Fruit fly (Drosophila melanogaster) whole organism, prepupa: ENCODE measurements around the gene Or65c.

Experiments used
- CG10631 ChIP-seq: fragments of 200-800 bp; sonication (Bioruptor generic); optimal IDR thresholded peaks from 2 replicates; lab custom pipeline; 2016; ENCODE audit warnings: missing biosample characterization, missing genetic modification characterization
- CG10669 ChIP-seq: fragments of 200-800 bp; sonication (Bioruptor generic); optimal IDR thresholded peaks from 3 replicates; lab custom pipeline; 2018; ENCODE audit warnings: missing biosample characterization, mild to moderate bottlenecking, missing genetic modification characterization, moderate library complexity
- CG11294 ChIP-seq: fragments of 200-800 bp; sonication (Bioruptor generic); IDR thresholded peaks from 2 replicates; pipeline ENCODE4 v1.3.6; 2022; ENCODE audit warnings: missing biosample characterization, missing genetic modification characterization
- CG11762 ChIP-seq: fragments of 200-800 bp; sonication (Bioruptor generic); optimal IDR thresholded peaks from 3 replicates; lab custom pipeline; 2016; ENCODE audit warnings: missing biosample characterization, missing genetic modification characterization; ENCODE audit not compliant: insufficient read depth
- CG15336 ChIP-seq: fragments of 200-800 bp; sonication (Bioruptor generic); IDR thresholded peaks from 2 replicates; pipeline ENCODE4 v1.3.6; 2022; ENCODE audit warnings: missing biosample characterization, missing genetic modification characterization
- CG16779 ChIP-seq: fragments of 200-800 bp; sonication (Bioruptor generic); optimal IDR thresholded peaks from 3 replicates; lab custom pipeline; 2017; ENCODE audit warnings: missing biosample characterization, mild to moderate bottlenecking, missing genetic modification characterization
- CG3032 ChIP-seq: fragments of 200-800 bp; optimal IDR thresholded peaks from 2 replicates; lab custom pipeline; 2019; ENCODE audit warnings: missing biosample characterization, mild to moderate bottlenecking, missing genetic modification characterization, moderate library complexity
- CG32006 ChIP-seq: fragments of 200-800 bp; sonication (Bioruptor generic); optimal IDR thresholded peaks from 3 replicates; lab custom pipeline; 2017; ENCODE audit warnings: missing biosample characterization, mild to moderate bottlenecking, missing genetic modification characterization
- CG3919 ChIP-seq: fragments of 200-800 bp; sonication (Bioruptor generic); optimal IDR thresholded peaks from 3 replicates; lab custom pipeline; 2016; ENCODE audit warnings: missing biosample characterization, missing genetic modification characterization
- CG4318 ChIP-seq: fragments of 200-800 bp; sonication (Bioruptor generic); optimal IDR thresholded peaks from 3 replicates; lab custom pipeline; 2017; ENCODE audit warnings: missing biosample characterization, mild to moderate bottlenecking, missing genetic modification characterization
- CG6163 ChIP-seq: fragments of 200-800 bp; sonication (Bioruptor generic); IDR thresholded peaks from 3 replicates; pipeline ENCODE4 v1.3.6; 2022; ENCODE audit warnings: missing biosample characterization, missing genetic modification characterization
- CG6276 ChIP-seq: fragments of 200-800 bp; sonication (Bioruptor generic); optimal IDR thresholded peaks from 2 replicates; lab custom pipeline; 2017; ENCODE audit warnings: missing biosample characterization, mild to moderate bottlenecking, missing genetic modification characterization
- CG6808 ChIP-seq: fragments of 200-800 bp; sonication (Bioruptor generic); optimal IDR thresholded peaks from 3 replicates; lab custom pipeline; 2017; ENCODE audit warnings: missing biosample characterization, missing genetic modification characterization, mild to moderate bottlenecking, moderate library complexity, missing genetic modification reagents
- CG7368 ChIP-seq: fragments of 200-800 bp; sonication (Bioruptor generic); optimal IDR thresholded peaks from 3 replicates; lab custom pipeline; 2016; ENCODE audit warnings: missing biosample characterization, missing genetic modification characterization
- CG8119 ChIP-seq: fragments of 200-800 bp; sonication (Bioruptor generic); IDR thresholded peaks from 3 replicates; pipeline ENCODE4 v1.3.6; 2022; ENCODE audit warnings: missing biosample characterization, missing genetic modification characterization
- Eip75B ChIP-seq: fragments of 200-800 bp; sonication (Bioruptor generic); optimal IDR thresholded peaks from 3 replicates; lab custom pipeline; 2016; ENCODE audit warnings: missing biosample characterization, missing genetic modification characterization
- Eip78C ChIP-seq: fragments of 200-800 bp; sonication (Bioruptor generic); peaks from one replicate; lab custom pipeline; 2016; ENCODE audit warnings: missing biosample characterization, missing genetic modification characterization
- Ets96B ChIP-seq: fragments of 200-800 bp; optimal IDR thresholded peaks from 2 replicates; lab custom pipeline; 2019; ENCODE audit warnings: missing biosample characterization, mild to moderate bottlenecking, missing genetic modification characterization, moderate library complexity
- Gug ChIP-seq: fragments of 200-800 bp; sonication (Bioruptor generic); IDR thresholded peaks from 2 replicates; pipeline ENCODE4 v1.3.6; 2022; ENCODE audit warnings: missing biosample characterization, missing genetic modification characterization
- Hr38 ChIP-seq: sonication (Bioruptor generic); optimal IDR thresholded peaks from 2 replicates; lab custom pipeline; 2016; ENCODE audit warnings: missing biosample characterization, missing genetic modification characterization
- Hr39 ChIP-seq: fragments of 200-800 bp; sonication (Bioruptor generic); optimal IDR thresholded peaks from 2 replicates; lab custom pipeline; 2016; ENCODE audit warnings: missing biosample characterization, missing genetic modification characterization
- Hr4 ChIP-seq: fragments of 200-800 bp; sonication (Bioruptor generic); optimal IDR thresholded peaks from 3 replicates; lab custom pipeline; 2016; ENCODE audit warnings: missing biosample characterization, missing genetic modification characterization
- Lpt ChIP-seq: fragments of 200-800 bp; sonication (Bioruptor generic); optimal IDR thresholded peaks from 3 replicates; lab custom pipeline; 2016; ENCODE audit warnings: missing biosample characterization, missing genetic modification characterization
- OdsH ChIP-seq: fragments of 200-800 bp; sonication (Bioruptor generic); optimal IDR thresholded peaks from 3 replicates; lab custom pipeline; 2016; ENCODE audit warnings: missing biosample characterization, missing genetic modification characterization
- Sox15 ChIP-seq: fragments of 200-800 bp; sonication (Bioruptor generic); optimal IDR thresholded peaks from 3 replicates; lab custom pipeline; 2016; ENCODE audit warnings: missing biosample characterization, missing genetic modification characterization
- achi ChIP-seq: fragments of 200-800 bp; sonication (Bioruptor generic); optimal IDR thresholded peaks from 3 replicates; lab custom pipeline; 2016; ENCODE audit warnings: missing biosample characterization, missing genetic modification characterization
- acj6 ChIP-seq: fragments of 200-800 bp; sonication (Bioruptor generic); optimal IDR thresholded peaks from 3 replicates; lab custom pipeline; 2016; ENCODE audit warnings: missing biosample characterization, missing genetic modification characterization
- cyc ChIP-seq: fragments of 200-800 bp; sonication (Bioruptor generic); optimal IDR thresholded peaks from 3 replicates; lab custom pipeline; 2016; ENCODE audit warnings: missing biosample characterization, missing genetic modification characterization
- dac ChIP-seq: fragments of 200-800 bp; sonication (Bioruptor generic); optimal IDR thresholded peaks from 2 replicates; lab custom pipeline; 2017; ENCODE audit warnings: missing biosample characterization, mild to moderate bottlenecking, missing genetic modification characterization
- eg ChIP-seq: fragments of 200-800 bp; sonication (Bioruptor generic); IDR thresholded peaks from 3 replicates; pipeline ENCODE4 v1.3.6; 2022; ENCODE audit warnings: missing biosample characterization, missing genetic modification characterization
- esn ChIP-seq: fragments of 200-800 bp; sonication (Bioruptor generic); optimal IDR thresholded peaks from 2 replicates; lab custom pipeline; 2016; ENCODE audit warnings: missing biosample characterization, mild to moderate bottlenecking, missing genetic modification characterization, moderate library complexity
- fd59A ChIP-seq: fragments of 200-800 bp; sonication (Bioruptor generic); optimal IDR thresholded peaks from 2 replicates; lab custom pipeline; 2017; ENCODE audit warnings: missing biosample characterization, mild to moderate bottlenecking, missing genetic modification characterization, missing genetic modification reagents
- fd85E ChIP-seq: fragments of 200-800 bp; sonication (Bioruptor generic); optimal IDR thresholded peaks from 3 replicates; lab custom pipeline; 2016; ENCODE audit warnings: missing biosample characterization, missing genetic modification characterization
- lz ChIP-seq: fragments of 200-800 bp; sonication (Bioruptor generic); optimal IDR thresholded peaks from 3 replicates; lab custom pipeline; 2016; ENCODE audit warnings: missing biosample characterization, missing genetic modification characterization
- net ChIP-seq: fragments of 200-800 bp; sonication (Bioruptor generic); optimal IDR thresholded peaks from 3 replicates; lab custom pipeline; 2016; ENCODE audit warnings: missing biosample characterization, missing genetic modification characterization
- pdm3 ChIP-seq: fragments of 200-800 bp; sonication (Bioruptor generic); optimal IDR thresholded peaks from 3 replicates; lab custom pipeline; 2016; ENCODE audit warnings: missing biosample characterization, missing genetic modification characterization
- salr ChIP-seq, 2 experiments: fragments of 200-800 bp; sonication (Bioruptor generic); optimal IDR thresholded peaks; 3 replicates each; lab custom pipeline; 2016 to 2018; ENCODE audit warnings: missing biosample characterization in 2 of 2, missing genetic modification characterization in 2 of 2, mild to moderate bottlenecking in 1 of 2
- spab ChIP-seq: fragments of 200-800 bp; sonication (Bioruptor generic); optimal IDR thresholded peaks from 2 replicates; lab custom pipeline; 2017; ENCODE audit warnings: missing biosample characterization, mild to moderate bottlenecking, missing genetic modification characterization, missing genetic modification reagents
- ss ChIP-seq, 2 experiments: fragments of 200-800 bp; sonication (Bioruptor generic); optimal IDR thresholded peaks; 2 replicates in 1 of 2; 3 replicates in 1 of 2; lab custom pipeline; 2017 to 2018; ENCODE audit warnings: mild to moderate bottlenecking in 2 of 2, missing biosample characterization in 2 of 2, missing genetic modification characterization in 2 of 2, moderate library complexity in 1 of 2
- svp ChIP-seq: fragments of 200-800 bp; sonication (Bioruptor generic); peaks from one replicate; lab custom pipeline; 2016; ENCODE audit warnings: missing biosample characterization, missing genetic modification characterization
- topi ChIP-seq: fragments of 200-800 bp; sonication (Bioruptor generic); optimal IDR thresholded peaks from 3 replicates; lab custom pipeline; 2016; ENCODE audit warnings: missing biosample characterization, missing genetic modification characterization
- vri ChIP-seq: fragments of 200-800 bp; sonication (Bioruptor generic); optimal IDR thresholded peaks from 3 replicates; lab custom pipeline; 2016; ENCODE audit warnings: missing biosample characterization, mild to moderate bottlenecking, missing genetic modification characterization

Gene Or65c

dm6 chr3L:6308596-6308995 lies 18.8 kb upstream of the Or65c start:
- TF ChIP-seq Hr38 (GFP tag; lab: Kevin White, UChicago) (no peak), vri (no peak), pdm3 (peak; percentile 50), CG10631 (GFP tag; lab: Kevin White, UChicago) (peak; percentile 43), dac (GFP tag; lab: Kevin White, UChicago) (peak; percentile 2), CG6276 (GFP tag; lab: Kevin White, UChicago) (peak; percentile 80), CG7368 (peak; percentile 13), CG11294 (GFP tag; lab: Robert Waterston, UW) (peak; percentile 50; the same call in 1 of the 2 replicates), cyc (peak; percentile 15), CG15336 (GFP tag; lab: Robert Waterston, UW) (peak; percentile 86), CG8119 (peak; percentile 76), Lpt (GFP tag; lab: Kevin White, UChicago) (peak; percentile 65), eg (GFP tag; lab: Robert Waterston, UW) (peak; percentile 84), Eip78C (GFP tag; lab: Kevin White, UChicago) (peak; percentile 89), Hr39 (no peak), CG3919 (GFP tag; lab: Kevin White, UChicago) (peak; percentile 70), esn (GFP tag; lab: Kevin White, UChicago) (peak; percentile 5), fd59A (GFP tag; lab: Kevin White, UChicago) (no peak), CG6808 (GFP tag; lab: Kevin White, UChicago) (no peak), achi (GFP tag; lab: Kevin White, UChicago) (peak; percentile 46), CG6163 (peak; percentile 77), OdsH (GFP tag; lab: Kevin White, UChicago) (peak; percentile 51), CG4318 (GFP tag; lab: Kevin White, UChicago) (peak; percentile 65), ss (GFP tag; optimal IDR thresholded peaks at IDR 0.05; lab: Kevin White, UChicago) (no peak), svp (GFP tag; lab: Kevin White, UChicago) (peak; percentile 2), lz (no peak), Gug (GFP tag; lab: Robert Waterston, UW) (peak; percentile 68), CG32006 (GFP tag; lab: Kevin White, UChicago) (peak; percentile 84), topi (GFP tag; lab: Kevin White, UChicago) (peak; percentile 23), Eip75B (GFP tag; lab: Kevin White, UChicago) (peak; percentile 35), CG3032 (tag; lab: Kevin White, UChicago) (peak; percentile 17), fd85E (GFP tag; lab: Kevin White, UChicago) (no peak), CG10669 (no peak), CG16779 (tag; lab: Kevin White, UChicago) (peak; percentile 14), acj6 (GFP tag; lab: Kevin White, UChicago) (peak; percentile 40), salr (GFP tag; optimal IDR thresholded peaks at IDR 0.05; lab: Kevin White, UChicago) (peak in 1 of 2 experiments; percentile 72), Ets96B (peak; percentile 32), net (GFP tag; lab: Kevin White, UChicago) (peak; percentile 23), CG11762 (GFP tag; lab: Kevin White, UChicago) (peak; percentile 7), spab (GFP tag; lab: Kevin White, UChicago) (peak; percentile 2), Sox15 (GFP tag; lab: Kevin White, UChicago) (no peak), Hr4 (peak; percentile 77)

- TF ChIP-seq OdsH (GFP tag; lab: Kevin White, UChicago) = no peak
Measured at dm6 chr3L:6309726-6310125, 17.7 kb upstream of the Or65c start.
